Fruit fly (Drosophila melanogaster) whole organism, adult: ENCODE data around the gene CG17361.

Source experiments
- CG12768 ChIP-seq: fragments of 200-800 bp; sonication (Bioruptor generic); optimal IDR thresholded peaks from 2 replicates; lab custom pipeline; 2017; ENCODE audit warnings: missing biosample characterization, missing genetic modification characterization, mild to moderate bottlenecking, moderate library complexity, missing genetic modification reagents
- CG14711 ChIP-seq: fragments of 200-800 bp; sonication (Bioruptor generic); optimal IDR thresholded peaks from 2 replicates; lab custom pipeline; 2018; ENCODE audit warnings: missing biosample characterization, mild to moderate bottlenecking, missing genetic modification characterization, moderate library complexity
- CG1620 ChIP-seq: fragments of 200-800 bp; sonication (Bioruptor generic); optimal IDR thresholded peaks from 2 replicates; lab custom pipeline; 2016; ENCODE audit warnings: missing biosample characterization, missing genetic modification characterization
- CG33017 ChIP-seq: fragments of 200-800 bp; sonication (Bioruptor generic); optimal IDR thresholded peaks from 2 replicates; lab custom pipeline; 2018; ENCODE audit warnings: missing biosample characterization, mild to moderate bottlenecking, missing genetic modification characterization, moderate library complexity
- CG5204 ChIP-seq: fragments of 200-800 bp; sonication (Bioruptor generic); optimal IDR thresholded peaks from 2 replicates; lab custom pipeline; 2016; ENCODE audit warnings: missing biosample characterization, missing genetic modification characterization
- CG7045 ChIP-seq: fragments of 200-800 bp; sonication (Bioruptor generic); optimal IDR thresholded peaks from 2 replicates; lab custom pipeline; 2017; ENCODE audit warnings: missing biosample characterization, mild to moderate bottlenecking, missing genetic modification characterization
- Clk ChIP-seq: fragments of 200-800 bp; sonication (Bioruptor generic); optimal IDR thresholded peaks from 2 replicates; lab custom pipeline; 2017; ENCODE audit warnings: missing biosample characterization, missing genetic modification characterization
- Hr96 ChIP-seq: fragments of 200-800 bp; sonication (Bioruptor generic); optimal IDR thresholded peaks from 2 replicates; lab custom pipeline; 2016; ENCODE audit warnings: missing biosample characterization, missing genetic modification characterization
- bab1 ChIP-seq: fragments of 200-800 bp; sonication (Bioruptor generic); optimal IDR thresholded peaks from 3 replicates; lab custom pipeline; 2019; ENCODE audit warnings: missing biosample characterization, mild to moderate bottlenecking, missing genetic modification characterization, moderate library complexity
- cic ChIP-seq: fragments of 200-800 bp; sonication (Bioruptor generic); optimal IDR thresholded peaks from 2 replicates; lab custom pipeline; 2017; ENCODE audit warnings: missing biosample characterization, mild to moderate bottlenecking, missing genetic modification characterization, moderate library complexity
- cnc ChIP-seq, 2 experiments: fragments of >200 bp; optimal IDR thresholded peaks; 2 replicates each; lab custom pipeline; 2017
- kay ChIP-seq: fragments of 200-800 bp; sonication (Bioruptor generic); peaks from one replicate; lab custom pipeline; 2016; ENCODE audit warnings: missing biosample characterization, missing genetic modification characterization, borderline replicate concordance
- ovo ChIP-seq: fragments of 200-800 bp; sonication (Bioruptor generic); optimal IDR thresholded peaks from 2 replicates; lab custom pipeline; 2016; ENCODE audit warnings: missing biosample characterization, missing genetic modification characterization
- toe ChIP-seq: fragments of 200-800 bp; sonication (Bioruptor generic); optimal IDR thresholded peaks from 2 replicates; lab custom pipeline; 2016; ENCODE audit warnings: missing biosample characterization, missing genetic modification characterization

- TF ChIP-seq CG33017 = no peak
- no peak for TF ChIP-seq CG14711 (tag; lab: Kevin White, UChicago)
- TF ChIP-seq bab1 (GFP tag; lab: Kevin White, UChicago) = no peak
- no peak for TF ChIP-seq cic (GFP tag; lab: Kevin White, UChicago)
- TF ChIP-seq Clk (GFP tag; lab: Kevin White, UChicago) = no peak
- no peak for TF ChIP-seq CG7045 (GFP tag; lab: Kevin White, UChicago)
- no peak for TF ChIP-seq CG5204 (GFP tag; lab: Kevin White, UChicago)
- no peak for TF ChIP-seq toe (GFP tag; lab: Kevin White, UChicago)
- TF ChIP-seq ovo (GFP tag; lab: Kevin White, UChicago) = no peak
- TF ChIP-seq CG12768 = no peak
- TF ChIP-seq CG1620 (GFP tag; lab: Kevin White, UChicago) = no peak
- no peak for TF ChIP-seq kay
- TF ChIP-seq cnc (optimal IDR thresholded peaks at IDR 0.05; lab: Kevin White, UChicago) = no peak
- no peak for TF ChIP-seq Hr96
Measured at dm6 chr3L:13965502-13965843, 31.5 kb upstream of the CG17361 start.
